Worm (Caenorhabditis elegans) whole organism, midembryonic: ENCODE measurements around the gene F30B5.11.
"Not testable (repeated sequence)": the region's sequence is repeated elsewhere in the genome, so short reads cannot be mapped to it uniquely, and the experiment has no call there.

Experiments used
- T22C8.4 ChIP-seq: fragments of 200-800 bp; sonication (Bioruptor generic); IDR thresholded peaks from 2 replicates; pipeline ENCODE4 v1.3.6; 2022; ENCODE audit warnings: missing genetic modification characterization, missing compliant biosample characterization
- cog-1 ChIP-seq: sonication (generic microtip); optimal IDR thresholded peaks from 2 replicates; lab custom pipeline; 2016; ENCODE audit warnings: missing genetic modification characterization, missing compliant biosample characterization
- med-1 ChIP-seq: sonication (generic microtip); optimal IDR thresholded peaks from 2 replicates; lab custom pipeline; 2017; ENCODE audit warnings: missing genetic modification characterization, mild to moderate bottlenecking, missing compliant biosample characterization, antibody characterized with exemption, missing genetic modification reagents; ENCODE audit not compliant: insufficient read depth
- ref-1 ChIP-seq: fragments of 200-800 bp; sonication (Bioruptor generic); conservative IDR thresholded peaks from 2 replicates; pipeline ENCODE4 v1.3.6; 2022; ENCODE audit warnings: missing genetic modification reagents, missing genetic modification characterization, missing compliant biosample characterization
- tab-1 ChIP-seq: fragments of 200-800 bp; sonication (Bioruptor generic); IDR thresholded peaks from 2 replicates; pipeline ENCODE4 v1.3.6; 2022; ENCODE audit warnings: missing genetic modification characterization, missing compliant biosample characterization
- ztf-23 ChIP-seq: fragments of 200-800 bp; sonication (Bioruptor generic); IDR thresholded peaks from 2 replicates; pipeline ENCODE4 v1.3.6; 2022; ENCODE audit warnings: missing genetic modification reagents, missing genetic modification characterization, missing compliant biosample characterization
- ztf-29 ChIP-seq: fragments of 200-800 bp; sonication (Bioruptor generic); IDR thresholded peaks from 2 replicates; pipeline ENCODE4 v1.3.6; 2022; ENCODE audit warnings: missing genetic modification reagents, missing genetic modification characterization, missing compliant biosample characterization

DNA sequence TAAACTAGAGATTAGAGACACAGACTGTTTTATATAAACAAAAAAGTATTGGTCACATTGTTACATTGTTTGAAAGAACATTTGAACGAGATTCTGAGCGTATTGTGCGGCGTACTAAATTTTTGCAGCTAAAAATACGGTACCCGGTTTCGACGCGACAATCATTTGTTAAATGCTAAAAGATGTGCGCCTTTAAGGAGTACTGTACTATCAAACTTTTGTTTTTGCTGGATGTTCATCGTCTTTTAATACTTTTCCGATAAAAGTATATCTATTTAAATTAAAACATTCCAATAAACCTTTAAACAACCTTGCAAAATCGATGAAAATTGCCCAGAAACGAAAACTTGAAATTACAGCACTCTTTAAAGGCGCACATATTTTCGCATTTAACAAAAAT lies 23.2 kb downstream of the F30B5.11 start, which contains the start of gene K06B9.6:
- not testable (repeated sequence) for TF ChIP-seq ztf-29 (GFP tag; lab: Robert Waterston, UW); T22C8.4 (GFP tag; lab: Robert Waterston, UW); ztf-23 (GFP tag; lab: Robert Waterston, UW); med-1 (GFP tag; lab: Kevin White, UChicago); tab-1; cog-1 (tag; lab: Kevin White, UChicago); ref-1 (GFP tag; lab: Robert Waterston, UW)
